Worm (Caenorhabditis elegans) whole organism, L1 larva: ENCODE measurements around the gene srlf-4.

ENCODE experiments used
- efl-1 ChIP-seq, 4 experiments: fragments of 150-350 bp; optimal IDR thresholded peaks in 3 of 4; peaks in 1 of 4; 1 replicate in 1 of 4; 2 replicates in 3 of 4; lab custom pipeline; 2014; ENCODE audit warnings: missing biosample characterization in 2 of 4, missing genetic modification characterization in 2 of 4, missing genetic modification reagents in 2 of 4
- fos-1 ChIP-seq: fragments of 150-350 bp; optimal IDR thresholded peaks from 2 replicates; lab custom pipeline; 2014; ENCODE audit warnings: missing biosample characterization, missing genetic modification characterization
- lin-15B ChIP-seq: fragments of 150-350 bp; sonication (generic microtip); optimal IDR thresholded peaks from 3 replicates; lab custom pipeline; 2014; ENCODE audit warnings: missing biosample characterization, missing genetic modification characterization
- nhr-28 ChIP-seq: fragments of 150-350 bp; optimal IDR thresholded peaks from 2 replicates; lab custom pipeline; 2014; ENCODE audit warnings: missing biosample characterization, missing genetic modification characterization
- unc-62 ChIP-seq: fragments of 150-350 bp; optimal IDR thresholded peaks from 2 replicates; lab custom pipeline; 2014; ENCODE audit warnings: missing biosample characterization, missing genetic modification reagents, missing genetic modification characterization
- zag-1 ChIP-seq: fragments of 150-350 bp; optimal IDR thresholded peaks from 2 replicates; lab custom pipeline; 2014; ENCODE audit warnings: missing biosample characterization, missing genetic modification characterization

DNA sequence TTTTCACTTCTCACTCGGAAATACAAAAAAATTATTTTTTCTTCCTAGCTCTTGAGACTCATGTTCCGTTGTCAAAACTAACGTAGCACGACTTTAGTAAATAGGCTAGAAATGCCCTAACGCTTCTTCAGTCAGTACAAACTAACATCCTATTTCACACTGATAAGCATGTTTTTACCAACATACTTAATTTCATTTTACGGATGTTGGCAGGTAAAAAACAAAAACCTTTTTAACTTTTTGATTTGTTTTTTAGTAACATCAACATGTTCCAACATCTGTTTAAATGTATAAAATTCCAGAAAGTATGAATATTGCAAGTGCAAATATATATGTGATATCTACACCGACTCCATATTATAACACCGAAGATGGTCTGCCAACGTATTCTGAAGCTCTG is 24.0 kb downstream of the srlf-4 start, which contains the start of gene K08D8.10:
- no peak for TF ChIP-seq zag-1 (tag; lab: Kevin White, UChicago)
- TF ChIP-seq lin-15B (tag; lab: Kevin White, UChicago), result no peak
- TF ChIP-seq unc-62 (GFP tag; lab: Kevin White, UChicago), result no peak
- TF ChIP-seq efl-1 (optimal IDR thresholded peaks at IDR 0.05; lab: Kevin White, UChicago), result no peak
- TF ChIP-seq efl-1 (GFP tag; optimal IDR thresholded peaks at IDR 0.05 in 1 of 2; lab: Kevin White, UChicago), result no peak
- TF ChIP-seq fos-1 (tag; lab: Kevin White, UChicago), result no peak
- TF ChIP-seq nhr-28 (tag; lab: Kevin White, UChicago), result no peak
